Fruit fly (Drosophila melanogaster): ENCODE measurements around the gene CG14834.

The CG14834 gene

dm6 chr3L:7361095-7361522, 14.2 kb upstream of the CG14834 start (continued):
- TF ChIP-seq gsb-n (tag; optimal IDR thresholded peaks at IDR 0.05): peak; percentile 30
- no peak for TF ChIP-seq tx (GFP tag; optimal IDR thresholded peaks at IDR 0.05)
- TF ChIP-seq crol (GFP tag; IDR thresholded peaks at IDR 0.05): peak; percentile 91
- TF ChIP-seq CG1024 (GFP tag; IDR thresholded peaks at IDR 0.05): peak; percentile 46; the same call in 1 of the 2 replicates
- TF ChIP-seq HLHmδ (GFP tag; optimal IDR thresholded peaks at IDR 0.05): peak; percentile 42
- peak in 1 of 2 experiments; percentile 51 for TF ChIP-seq Pdp1 (GFP tag; optimal IDR thresholded peaks at IDR 0.05)
- TF ChIP-seq Sry-δ (GFP tag; optimal IDR thresholded peaks at IDR 0.05): no peak
- no peak for TF ChIP-seq CG13894 (tag; optimal IDR thresholded peaks at IDR 0.05)
- no peak for TF ChIP-seq ham (GFP tag; IDR thresholded peaks at IDR 0.05)
- peak; percentile 60 for TF ChIP-seq CTCF (GFP tag; optimal IDR thresholded peaks at IDR 0.05)
- TF ChIP-seq NK7.1 (GFP tag; optimal IDR thresholded peaks at IDR 0.05): no peak
- peak; percentile 18 for TF ChIP-seq CG6813 (GFP tag; optimal IDR thresholded peaks at IDR 0.05)
- no peak for TF ChIP-seq Abd-B (GFP tag; optimal IDR thresholded peaks at IDR 0.05)
- no peak for TF ChIP-seq disco-r (GFP tag; optimal IDR thresholded peaks at IDR 0.05)
- no peak for TF ChIP-seq CG33557 (GFP tag; optimal IDR thresholded peaks at IDR 0.05)
- no peak for TF ChIP-seq twi (tag; optimal IDR thresholded peaks at IDR 0.05)
- no peak for TF ChIP-seq CG11695 (GFP tag; IDR thresholded peaks at IDR 0.05)
- no peak for TF ChIP-seq CG15073 (GFP tag; optimal IDR thresholded peaks at IDR 0.05)
- TF ChIP-seq Eip74EF (GFP tag; optimal IDR thresholded peaks at IDR 0.05): no peak
- TF ChIP-seq CG17328 (GFP tag; IDR thresholded peaks at IDR 0.05): no peak
- TF ChIP-seq CG8290 (GFP tag; optimal IDR thresholded peaks at IDR 0.05): no peak
- TF ChIP-seq CG8290 (tag; optimal IDR thresholded peaks at IDR 0.05): peak in 1 of 2 experiments; percentile 8
- no peak for TF ChIP-seq ato (GFP tag; IDR thresholded peaks at IDR 0.05; ENCODE audit: partially characterized antibody)
- no peak for TF ChIP-seq CG9797 (GFP tag; optimal IDR thresholded peaks at IDR 0.05)
- TF ChIP-seq dm (GFP tag; optimal IDR thresholded peaks at IDR 0.05): peak; percentile 8
- TF ChIP-seq onecut (GFP tag; IDR thresholded peaks at IDR 0.05): peak; percentile 71
- TF ChIP-seq Hsf (GFP tag; optimal IDR thresholded peaks at IDR 0.05): no peak
- no peak for TF ChIP-seq NFAT (GFP tag; IDR thresholded peaks at IDR 0.05)
- peak; percentile 59; the same call in 2 of the 3 replicates for TF ChIP-seq ci (GFP tag; IDR thresholded peaks at IDR 0.05)
- TF ChIP-seq sens (GFP tag): peak; percentile 71
- TF ChIP-seq CG15514 (GFP tag; optimal IDR thresholded peaks at IDR 0.05): no peak
- no peak for TF ChIP-seq CG4328 (GFP tag; optimal IDR thresholded peaks at IDR 0.05)
- no peak for TF ChIP-seq CG17912 (GFP tag; optimal IDR thresholded peaks at IDR 0.05)
- TF ChIP-seq CG17186 (GFP tag; optimal IDR thresholded peaks at IDR 0.05): no peak
- peak; percentile 13 for TF ChIP-seq CG30403 (GFP tag; optimal IDR thresholded peaks at IDR 0.05)
- no peak for TF ChIP-seq Lim3 (GFP tag; IDR thresholded peaks at IDR 0.05)
- peak; percentile 41 for TF ChIP-seq CG11504 (tag; optimal IDR thresholded peaks at IDR 0.05)
- no peak for TF ChIP-seq CG16813 (GFP tag; IDR thresholded peaks at IDR 0.05; ENCODE audit: partially characterized antibody)
- TF ChIP-seq Ada2b (GFP tag; IDR thresholded peaks at IDR 0.05): no peak
- TF ChIP-seq MBD-R2 (GFP tag; IDR thresholded peaks at IDR 0.05): no peak
- TF ChIP-seq CG1792 (GFP tag; optimal IDR thresholded peaks at IDR 0.05): no peak
- no peak for TF ChIP-seq CG7556 (GFP tag; optimal IDR thresholded peaks at IDR 0.05)
- TF ChIP-seq Camta (GFP tag; optimal IDR thresholded peaks at IDR 0.05): no peak
- no peak for TF ChIP-seq CG16779 (GFP tag; IDR thresholded peaks at IDR 0.05)
- peak; percentile 82 for TF ChIP-seq Nf-YC (tag; optimal IDR thresholded peaks at IDR 0.05)
- no peak for TF ChIP-seq klu (GFP tag; IDR thresholded peaks at IDR 0.05)
- no peak for TF ChIP-seq bab2 (GFP tag; optimal IDR thresholded peaks at IDR 0.05)
- no peak for TF ChIP-seq sna (GFP tag; IDR thresholded peaks at IDR 0.05; ENCODE audit: partially characterized antibody)
- no peak for TF ChIP-seq CG14050 (GFP tag; IDR thresholded peaks at IDR 0.05)
- no peak for TF ChIP-seq CG6272 (GFP tag; IDR thresholded peaks at IDR 0.05)
- TF ChIP-seq CG3163 (GFP tag; optimal IDR thresholded peaks at IDR 0.05): no peak
- no peak for TF ChIP-seq Ets97D (GFP tag; optimal IDR thresholded peaks at IDR 0.05)
- peak; percentile 2 for TF ChIP-seq CG18262 (tag; optimal IDR thresholded peaks at IDR 0.05)
